Fruit fly (Drosophila melanogaster) whole organism, embryonic: ENCODE measurements around the gene zuc.

Source experiments
- CG10543 ChIP-seq: fragments of 200-800 bp; sonication (Bioruptor generic); optimal IDR thresholded peaks from 3 replicates; lab custom pipeline; 2017; ENCODE audit warnings: missing biosample characterization, mild to moderate bottlenecking, missing genetic modification characterization, moderate library complexity
- CG10979 ChIP-seq: fragments of 200-800 bp; sonication (Bioruptor generic); optimal IDR thresholded peaks from 2 replicates; lab custom pipeline; 2018; ENCODE audit warnings: missing biosample characterization, mild to moderate bottlenecking, missing genetic modification characterization, moderate library complexity
- CG11247 ChIP-seq: fragments of 200-800 bp; sonication (Bioruptor generic); IDR thresholded peaks from 2 replicates; pipeline ENCODE4 v1.3.6; 2022; ENCODE audit warnings: missing biosample characterization, missing genetic modification characterization
- CG11695 ChIP-seq: fragments of 200-800 bp; sonication (Bioruptor generic); IDR thresholded peaks from 3 replicates; pipeline ENCODE4 v1.3.6; 2022; ENCODE audit warnings: missing biosample characterization, missing genetic modification characterization
- CG12155 ChIP-seq: fragments of 200-800 bp; sonication (Bioruptor generic); optimal IDR thresholded peaks from 3 replicates; lab custom pipeline; 2016; ENCODE audit warnings: missing biosample characterization, missing genetic modification characterization
- CG12299 ChIP-seq: fragments of 200-800 bp; sonication (Bioruptor generic); optimal IDR thresholded peaks from 2 replicates; lab custom pipeline; 2018; ENCODE audit warnings: missing biosample characterization, mild to moderate bottlenecking, missing genetic modification characterization
- CG12769 ChIP-seq: fragments of 200-800 bp; sonication (Bioruptor generic); optimal IDR thresholded peaks from 2 replicates; lab custom pipeline; 2019; ENCODE audit warnings: missing biosample characterization, mild to moderate bottlenecking, missing genetic modification characterization, moderate library complexity
- CG15479 ChIP-seq: fragments of 200-800 bp; sonication (Bioruptor generic); optimal IDR thresholded peaks from 3 replicates; lab custom pipeline; 2019; ENCODE audit warnings: missing biosample characterization, mild to moderate bottlenecking, missing genetic modification characterization, moderate library complexity
- CG15696 ChIP-seq: fragments of 200-800 bp; sonication (Bioruptor generic); optimal IDR thresholded peaks from 2 replicates; lab custom pipeline; 2019; ENCODE audit warnings: missing biosample characterization, mild to moderate bottlenecking, missing genetic modification characterization, moderate library complexity
- CG17359 ChIP-seq: fragments of 200-800 bp; sonication (Bioruptor generic); optimal IDR thresholded peaks from 3 replicates; lab custom pipeline; 2018; ENCODE audit warnings: missing biosample characterization, mild to moderate bottlenecking, missing genetic modification characterization, moderate library complexity
- CG17829 ChIP-seq: fragments of 200-800 bp; optimal IDR thresholded peaks from 2 replicates; lab custom pipeline; 2019; ENCODE audit warnings: missing biosample characterization, mild to moderate bottlenecking, missing genetic modification characterization, moderate library complexity
- CG31224 ChIP-seq: fragments of 200-800 bp; sonication (Bioruptor generic); IDR thresholded peaks from 2 replicates; pipeline ENCODE4 v1.3.6; 2022; ENCODE audit warnings: missing biosample characterization, missing genetic modification characterization
- CG31441 ChIP-seq: fragments of 200-800 bp; sonication (Bioruptor generic); IDR thresholded peaks from 2 replicates; pipeline ENCODE4 v1.3.6; 2022; ENCODE audit warnings: missing biosample characterization, missing genetic modification characterization
- CG34224 ChIP-seq: fragments of 200-800 bp; sonication (Bioruptor generic); IDR thresholded peaks from 3 replicates; pipeline ENCODE4 v1.3.6; 2022; ENCODE audit warnings: missing biosample characterization, missing genetic modification characterization; ENCODE audit not compliant: partially characterized antibody
- CG34376 ChIP-seq: fragments of 200-800 bp; sonication (Bioruptor generic); optimal IDR thresholded peaks from 2 replicates; lab custom pipeline; 2018; ENCODE audit warnings: missing biosample characterization, mild to moderate bottlenecking, missing genetic modification characterization
- CG3838 ChIP-seq: fragments of 200-800 bp; sonication (Bioruptor generic); optimal IDR thresholded peaks from 3 replicates; lab custom pipeline; 2016; ENCODE audit warnings: missing biosample characterization, missing genetic modification characterization
- CG42726 ChIP-seq: fragments of 200-800 bp; sonication (Bioruptor generic); IDR thresholded peaks from 2 replicates; pipeline ENCODE4 v1.3.6; 2022; ENCODE audit warnings: missing biosample characterization, missing genetic modification characterization; ENCODE audit not compliant: partially characterized antibody
- CG4282 ChIP-seq: fragments of 200-800 bp; sonication (Bioruptor generic); optimal IDR thresholded peaks from 2 replicates; lab custom pipeline; 2016; ENCODE audit warnings: missing biosample characterization, missing genetic modification characterization
- CG4360 ChIP-seq: fragments of 200-800 bp; sonication (Bioruptor generic); IDR thresholded peaks from 2 replicates; pipeline ENCODE4 v1.3.6; 2022; ENCODE audit warnings: missing biosample characterization, missing genetic modification characterization
- CG4820 ChIP-seq: fragments of 200-800 bp; sonication (Bioruptor generic); optimal IDR thresholded peaks from 3 replicates; lab custom pipeline; 2016; ENCODE audit warnings: missing biosample characterization, missing genetic modification characterization
- CG6175 ChIP-seq: fragments of 200-800 bp; sonication (Bioruptor generic); IDR thresholded peaks from 3 replicates; pipeline ENCODE4 v1.3.6; 2022; ENCODE audit warnings: missing biosample characterization, missing genetic modification characterization
- CG7271 ChIP-seq: fragments of 200-800 bp; sonication (Bioruptor generic); optimal IDR thresholded peaks from 2 replicates; lab custom pipeline; 2018; ENCODE audit warnings: missing biosample characterization, mild to moderate bottlenecking, missing genetic modification characterization, moderate library complexity
- CG8388 ChIP-seq: fragments of 200-800 bp; sonication (Bioruptor generic); optimal IDR thresholded peaks from 2 replicates; lab custom pipeline; 2019; ENCODE audit warnings: missing biosample characterization, mild to moderate bottlenecking, missing genetic modification characterization, moderate library complexity
- CG8478 ChIP-seq: fragments of >200 bp; optimal IDR thresholded peaks from 2 replicates; lab custom pipeline; 2018
- CG9609 ChIP-seq: fragments of 200-800 bp; sonication (Bioruptor generic); optimal IDR thresholded peaks from 3 replicates; lab custom pipeline; 2016; ENCODE audit warnings: missing biosample characterization, missing genetic modification characterization
- Dfd ChIP-seq, 2 experiments: fragments of >200 bp; optimal IDR thresholded peaks; 2 replicates each; lab custom pipeline; 2017; ENCODE audit warnings: missing biosample characterization in 2 of 2, missing genetic modification characterization in 2 of 2
- Elba2 ChIP-seq: fragments of 200-800 bp; sonication (Bioruptor generic); optimal IDR thresholded peaks from 3 replicates; lab custom pipeline; 2016; ENCODE audit warnings: missing biosample characterization, missing genetic modification characterization
- Hand ChIP-seq: fragments of 200-800 bp; sonication (Bioruptor generic); optimal IDR thresholded peaks from 2 replicates; lab custom pipeline; 2017; ENCODE audit warnings: mild to moderate bottlenecking, missing biosample characterization, missing genetic modification reagents, missing genetic modification characterization
- Sox100B ChIP-seq: fragments of 200-800 bp; sonication (Bioruptor generic); optimal IDR thresholded peaks from 3 replicates; lab custom pipeline; 2018; ENCODE audit warnings: missing biosample characterization, mild to moderate bottlenecking, missing genetic modification characterization
- TFAM ChIP-seq: fragments of 200-800 bp; sonication (Bioruptor generic); optimal IDR thresholded peaks from 2 replicates; lab custom pipeline; 2017; ENCODE audit warnings: missing biosample characterization, missing genetic modification characterization, inconsistent platforms
- Tbp ChIP-seq: fragments of >200 bp; optimal IDR thresholded peaks from 2 replicates; lab custom pipeline; 2018; ENCODE audit warnings: missing biosample characterization, missing genetic modification characterization
- Trl ChIP-seq, 3 experiments: fragments of >200 bp in 2 of 3; fragments of 200-800 bp in 1 of 3; sonication (Bioruptor generic) in 1 of 3; optimal IDR thresholded peaks; 2 replicates in 1 of 3; 3 replicates in 2 of 3; lab custom pipeline; 2016 to 2017; ENCODE audit warnings: missing biosample characterization in 1 of 3, missing genetic modification characterization in 1 of 3
- Xrp1 ChIP-seq: fragments of 200-800 bp; sonication (Bioruptor generic); IDR thresholded peaks from 2 replicates; pipeline ENCODE4 v1.3.6; 2022; ENCODE audit warnings: missing biosample characterization, missing genetic modification characterization
- al ChIP-seq: fragments of 200-800 bp; sonication (Bioruptor generic); IDR thresholded peaks from 2 replicates; pipeline ENCODE4 v1.3.6; 2022; ENCODE audit warnings: missing biosample characterization, missing genetic modification characterization
- btn ChIP-seq: fragments of 200-800 bp; sonication (Bioruptor generic); optimal IDR thresholded peaks from 2 replicates; lab custom pipeline; 2016; ENCODE audit warnings: missing biosample characterization, missing genetic modification characterization
- caup ChIP-seq: fragments of 200-800 bp; sonication (Bioruptor generic); optimal IDR thresholded peaks from 3 replicates; lab custom pipeline; 2017; ENCODE audit warnings: missing biosample characterization, mild to moderate bottlenecking, missing genetic modification characterization, moderate library complexity; ENCODE audit not compliant: severe bottlenecking
- emc ChIP-seq: fragments of 200-800 bp; sonication (Bioruptor generic); optimal IDR thresholded peaks from 2 replicates; lab custom pipeline; 2016; ENCODE audit warnings: missing biosample characterization, missing genetic modification characterization
- esg ChIP-seq: fragments of 200-800 bp; sonication (Bioruptor generic); conservative IDR thresholded peaks from 2 replicates; pipeline ENCODE4 v1.3.6; 2022; ENCODE audit warnings: missing biosample characterization, missing genetic modification characterization
- fd96Cb ChIP-seq: fragments of 200-800 bp; sonication (Bioruptor generic); optimal IDR thresholded peaks from 2 replicates; lab custom pipeline; 2018; ENCODE audit warnings: missing biosample characterization, mild to moderate bottlenecking, missing genetic modification characterization, moderate library complexity
- lola ChIP-seq, 3 experiments: fragments of >200 bp in 2 of 3; fragments of 200-800 bp in 1 of 3; sonication (Bioruptor generic) in 1 of 3; optimal IDR thresholded peaks; 2 replicates each; lab custom pipeline; 2017 to 2019; ENCODE audit warnings: missing biosample characterization in 3 of 3, missing genetic modification characterization in 3 of 3, mild to moderate bottlenecking in 1 of 3, moderate library complexity in 1 of 3
- luna ChIP-seq: fragments of 200-800 bp; sonication (Bioruptor generic); optimal IDR thresholded peaks from 2 replicates; lab custom pipeline; 2016; ENCODE audit warnings: missing biosample characterization, missing genetic modification characterization
- maf-S ChIP-seq: fragments of 200-800 bp; sonication (Bioruptor generic); optimal IDR thresholded peaks from 2 replicates; lab custom pipeline; 2016; ENCODE audit warnings: missing biosample characterization, missing genetic modification characterization
- ranshi ChIP-seq: fragments of 200-800 bp; sonication (Bioruptor generic); IDR thresholded peaks from 2 replicates; pipeline ENCODE4 v1.3.6; 2022; ENCODE audit warnings: missing biosample characterization, missing genetic modification characterization
- rib ChIP-seq: fragments of 200-800 bp; sonication (Bioruptor generic); IDR thresholded peaks from 2 replicates; pipeline ENCODE4 v1.3.6; 2022; ENCODE audit warnings: missing biosample characterization, missing genetic modification characterization
- schlank ChIP-seq: fragments of 200-800 bp; sonication (Bioruptor generic); optimal IDR thresholded peaks from 2 replicates; lab custom pipeline; 2018; ENCODE audit warnings: missing biosample characterization, mild to moderate bottlenecking, missing genetic modification characterization
- seq ChIP-seq: fragments of 200-800 bp; sonication (Bioruptor generic); IDR thresholded peaks from 2 replicates; pipeline ENCODE4 v1.3.6; 2022; ENCODE audit warnings: missing biosample characterization, missing genetic modification characterization
- sim ChIP-seq: fragments of 200-800 bp; sonication (Bioruptor generic); IDR thresholded peaks from 2 replicates; pipeline ENCODE4 v1.3.6; 2022; ENCODE audit warnings: missing biosample characterization, missing genetic modification characterization
- tap ChIP-seq: fragments of 200-800 bp; optimal IDR thresholded peaks from 3 replicates; lab custom pipeline; 2019; ENCODE audit warnings: missing biosample characterization, mild to moderate bottlenecking, missing genetic modification characterization, moderate library complexity
- tio ChIP-seq: fragments of 200-800 bp; sonication (Bioruptor generic); optimal IDR thresholded peaks from 2 replicates; lab custom pipeline; 2017; ENCODE audit warnings: missing biosample characterization, missing genetic modification characterization, inconsistent platforms
- toy ChIP-seq: fragments of 200-800 bp; sonication (Bioruptor generic); IDR thresholded peaks from 2 replicates; pipeline ENCODE4 v1.3.6; 2022; ENCODE audit warnings: missing biosample characterization, missing genetic modification characterization
- tx ChIP-seq: fragments of 200-800 bp; sonication (Bioruptor generic); optimal IDR thresholded peaks from 2 replicates; lab custom pipeline; 2016; ENCODE audit warnings: missing biosample characterization, missing genetic modification characterization

Gene zuc

DNA sequence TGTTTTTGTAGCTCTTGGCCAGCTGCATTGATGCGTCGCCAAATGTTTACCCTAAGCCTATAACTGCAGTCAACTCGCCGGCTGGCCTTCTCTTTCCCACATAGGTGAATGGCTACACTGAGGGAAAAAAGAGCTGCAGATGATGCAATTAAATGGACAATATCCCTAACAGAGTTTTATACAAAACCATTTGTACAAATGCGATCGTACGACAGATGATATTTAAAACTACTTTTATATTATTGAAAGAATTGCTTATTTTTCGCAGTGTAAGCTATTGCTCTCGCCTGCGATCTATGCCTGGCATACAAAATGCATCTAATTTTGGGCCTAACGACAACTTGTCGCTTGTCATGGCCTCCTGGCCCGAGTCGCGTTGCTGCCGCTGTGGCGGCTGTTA is 39.8 kb downstream of the zuc start (continued):
- no peak for TF ChIP-seq caup (GFP tag; lab: Kevin White, UChicago)
- peak; percentile 35 for TF ChIP-seq CG15696
- TF ChIP-seq Dfd (GFP tag; optimal IDR thresholded peaks at IDR 0.05; lab: Kevin White, UChicago): no peak
- TF ChIP-seq CG3838 (GFP tag; lab: Kevin White, UChicago): no peak
- TF ChIP-seq fd96Cb (tag; lab: Kevin White, UChicago): peak; percentile 44
- peak; percentile 0 for TF ChIP-seq CG9609 (GFP tag; lab: Kevin White, UChicago)
- TF ChIP-seq Xrp1 (GFP tag; lab: Robert Waterston, UW): peak; percentile 62; the same call in 1 of the 2 replicates
- TF ChIP-seq emc (GFP tag; lab: Kevin White, UChicago): no peak
- no peak for TF ChIP-seq CG34224
- peak; percentile 55 for TF ChIP-seq CG10979
- TF ChIP-seq CG12155 (GFP tag; lab: Kevin White, UChicago): peak; percentile 6
- TF ChIP-seq Trl (optimal IDR thresholded peaks at IDR 0.05; lab: Kevin White, UChicago): no peak
- peak; percentile 22 for TF ChIP-seq Trl (GFP tag; optimal IDR thresholded peaks at IDR 0.05; lab: Kevin White, UChicago)
- no peak for TF ChIP-seq CG7271 (tag; lab: Kevin White, UChicago)
- peak; percentile 22 for TF ChIP-seq tio
- 0 out of 3 replicates have a peak, but pooled peaks have one; percentile 16 for TF ChIP-seq CG6175 (GFP tag; lab: Robert Waterston, UW)
- no peak for TF ChIP-seq CG12299 (tag; lab: Kevin White, UChicago)
- 0 out of 2 replicates have a peak, but pooled peaks have one; percentile 40 for TF ChIP-seq CG11247 (GFP tag; lab: Robert Waterston, UW)
- TF ChIP-seq CG42726 (GFP tag; lab: Robert Waterston, UW): no peak
- peak; percentile 1 for TF ChIP-seq tx (GFP tag; lab: Kevin White, UChicago)
- peak; percentile 41; the same call in 1 of the 2 replicates for TF ChIP-seq CG31441 (GFP tag; lab: Robert Waterston, UW)
- no peak for TF ChIP-seq Tbp
- TF ChIP-seq CG4282 (GFP tag; lab: Kevin White, UChicago): no peak
- no peak for TF ChIP-seq sim
- no peak for TF ChIP-seq CG15479 (GFP tag; lab: Kevin White, UChicago)
- peak; percentile 18 for TF ChIP-seq CG17359 (tag; lab: Kevin White, UChicago)
- TF ChIP-seq schlank (tag; lab: Kevin White, UChicago): no peak
- TF ChIP-seq CG17829 (tag; lab: Kevin White, UChicago): peak; percentile 12
- peak; percentile 39 for TF ChIP-seq CG8388 (GFP tag; lab: Kevin White, UChicago)
- no peak; the same call in 1 of the 2 replicates for TF ChIP-seq al (GFP tag; lab: Robert Waterston, UW)
- peak; percentile 12 for TF ChIP-seq Sox100B (GFP tag; lab: Kevin White, UChicago)
- no peak for TF ChIP-seq btn (GFP tag; lab: Kevin White, UChicago)
- TF ChIP-seq CG4820 (GFP tag; lab: Kevin White, UChicago): peak; percentile 30
- no peak for TF ChIP-seq Hand (GFP tag; lab: Kevin White, UChicago)
- TF ChIP-seq seq (GFP tag; lab: Robert Waterston, UW): no peak
- TF ChIP-seq CG12769 (tag; lab: Kevin White, UChicago): peak; percentile 4
- peak; percentile 29; the same call in 1 of the 2 replicates for TF ChIP-seq ranshi (GFP tag; lab: Robert Waterston, UW)
- no peak for TF ChIP-seq CG8478 (lab: Kevin White, UChicago)
- TF ChIP-seq toy (GFP tag; lab: Robert Waterston, UW): no peak
- no peak for TF ChIP-seq tap
- TF ChIP-seq esg (GFP tag; lab: Robert Waterston, UW): peak; percentile 39
- no peak; the same call in 1 of the 2 replicates for TF ChIP-seq CG4360 (GFP tag; lab: Robert Waterston, UW)
- 0 out of 3 replicates have a peak, but pooled peaks have one; percentile 35 for TF ChIP-seq CG11695 (GFP tag; lab: Robert Waterston, UW)
- TF ChIP-seq TFAM (GFP tag; lab: Kevin White, UChicago): no peak
- TF ChIP-seq CG34376 (GFP tag; lab: Kevin White, UChicago): no peak
- TF ChIP-seq CG10543 (GFP tag; lab: Kevin White, UChicago): no peak
- TF ChIP-seq Elba2 (GFP tag; lab: Kevin White, UChicago): peak; percentile 37
- TF ChIP-seq lola (GFP tag; optimal IDR thresholded peaks at IDR 0.05; lab: Kevin White, UChicago): peak in 1 of 3 experiments; percentile 68
- TF ChIP-seq rib (GFP tag; lab: Robert Waterston, UW): no peak
- no peak for TF ChIP-seq maf-S (GFP tag; lab: Kevin White, UChicago)
- peak; percentile 38; the same call in 1 of the 2 replicates for TF ChIP-seq CG31224 (GFP tag; lab: Robert Waterston, UW)
- TF ChIP-seq luna (GFP tag; lab: Kevin White, UChicago): no peak
